Fruit fly (Drosophila melanogaster) whole organism, adult: ENCODE data around the gene CG15336.
A peak's percentile ranks its signal among the peaks of the same experiment; 100 is the strongest.

Source experiments
- CG11617 ChIP-seq: fragments of 200-800 bp; sonication (Bioruptor generic); optimal IDR thresholded peaks from 2 replicates; lab custom pipeline; 2017; ENCODE audit warnings: mild to moderate bottlenecking, missing biosample characterization, missing genetic modification reagents, missing genetic modification characterization
- CG12768 ChIP-seq: fragments of 200-800 bp; sonication (Bioruptor generic); optimal IDR thresholded peaks from 2 replicates; lab custom pipeline; 2017; ENCODE audit warnings: missing biosample characterization, missing genetic modification characterization, mild to moderate bottlenecking, moderate library complexity, missing genetic modification reagents
- CG14711 ChIP-seq: fragments of 200-800 bp; sonication (Bioruptor generic); optimal IDR thresholded peaks from 2 replicates; lab custom pipeline; 2018; ENCODE audit warnings: missing biosample characterization, mild to moderate bottlenecking, missing genetic modification characterization, moderate library complexity
- CG1620 ChIP-seq: fragments of 200-800 bp; sonication (Bioruptor generic); optimal IDR thresholded peaks from 2 replicates; lab custom pipeline; 2016; ENCODE audit warnings: missing biosample characterization, missing genetic modification characterization
- CG33017 ChIP-seq: fragments of 200-800 bp; sonication (Bioruptor generic); optimal IDR thresholded peaks from 2 replicates; lab custom pipeline; 2018; ENCODE audit warnings: missing biosample characterization, mild to moderate bottlenecking, missing genetic modification characterization, moderate library complexity
- CG5204 ChIP-seq: fragments of 200-800 bp; sonication (Bioruptor generic); optimal IDR thresholded peaks from 2 replicates; lab custom pipeline; 2016; ENCODE audit warnings: missing biosample characterization, missing genetic modification characterization
- CG7045 ChIP-seq: fragments of 200-800 bp; sonication (Bioruptor generic); optimal IDR thresholded peaks from 2 replicates; lab custom pipeline; 2017; ENCODE audit warnings: missing biosample characterization, mild to moderate bottlenecking, missing genetic modification characterization
- CG7101 ChIP-seq: fragments of 200-800 bp; sonication (Bioruptor generic); optimal IDR thresholded peaks from 2 replicates; lab custom pipeline; 2018; ENCODE audit warnings: missing biosample characterization, mild to moderate bottlenecking, missing genetic modification characterization, moderate library complexity
- Clk ChIP-seq: fragments of 200-800 bp; sonication (Bioruptor generic); optimal IDR thresholded peaks from 2 replicates; lab custom pipeline; 2017; ENCODE audit warnings: missing biosample characterization, missing genetic modification characterization
- Crg-1 ChIP-seq: fragments of 200-800 bp; sonication (Bioruptor generic); optimal IDR thresholded peaks from 2 replicates; lab custom pipeline; 2016; ENCODE audit warnings: missing biosample characterization, missing genetic modification characterization
- Hr96 ChIP-seq: fragments of 200-800 bp; sonication (Bioruptor generic); optimal IDR thresholded peaks from 2 replicates; lab custom pipeline; 2016; ENCODE audit warnings: missing biosample characterization, missing genetic modification characterization
- Mnt ChIP-seq: fragments of 200-800 bp; sonication (Bioruptor generic); optimal IDR thresholded peaks from 2 replicates; lab custom pipeline; 2016; ENCODE audit warnings: missing biosample characterization, mild to moderate bottlenecking, missing genetic modification characterization
- bab1 ChIP-seq: fragments of 200-800 bp; sonication (Bioruptor generic); optimal IDR thresholded peaks from 3 replicates; lab custom pipeline; 2019; ENCODE audit warnings: missing biosample characterization, mild to moderate bottlenecking, missing genetic modification characterization, moderate library complexity
- cic ChIP-seq: fragments of 200-800 bp; sonication (Bioruptor generic); optimal IDR thresholded peaks from 2 replicates; lab custom pipeline; 2017; ENCODE audit warnings: missing biosample characterization, mild to moderate bottlenecking, missing genetic modification characterization, moderate library complexity
- cnc ChIP-seq, 2 experiments: fragments of >200 bp; optimal IDR thresholded peaks; 2 replicates each; lab custom pipeline; 2017
- kay ChIP-seq: fragments of 200-800 bp; sonication (Bioruptor generic); peaks from one replicate; lab custom pipeline; 2016; ENCODE audit warnings: missing biosample characterization, missing genetic modification characterization, borderline replicate concordance
- ovo ChIP-seq: fragments of 200-800 bp; sonication (Bioruptor generic); optimal IDR thresholded peaks from 2 replicates; lab custom pipeline; 2016; ENCODE audit warnings: missing biosample characterization, missing genetic modification characterization
- pad ChIP-seq: fragments of 200-800 bp; sonication (Bioruptor generic); optimal IDR thresholded peaks from 3 replicates; lab custom pipeline; 2017; ENCODE audit warnings: missing biosample characterization, missing genetic modification characterization, mild to moderate bottlenecking, moderate library complexity, missing genetic modification reagents
- tj ChIP-seq: fragments of 200-800 bp; sonication (Bioruptor generic); optimal IDR thresholded peaks from 3 replicates; lab custom pipeline; 2017; ENCODE audit warnings: missing biosample characterization, mild to moderate bottlenecking, missing genetic modification characterization, moderate library complexity
- toe ChIP-seq: fragments of 200-800 bp; sonication (Bioruptor generic); optimal IDR thresholded peaks from 2 replicates; lab custom pipeline; 2016; ENCODE audit warnings: missing biosample characterization, missing genetic modification characterization

Gene CG15336

dm6 chrX:8107936-8108335 is 39.8 kb upstream of the CG15336 start:
- TF ChIP-seq CG11617 (GFP tag; lab: Kevin White, UChicago) (no peak), tj (GFP tag; lab: Kevin White, UChicago) (no peak), CG7101 (tag; lab: Kevin White, UChicago) (no peak), CG12768 (GFP tag; lab: Kevin White, UChicago) (no peak), CG1620 (GFP tag; lab: Kevin White, UChicago) (no peak), CG33017 (no peak), toe (GFP tag; lab: Kevin White, UChicago) (no peak), cnc (optimal IDR thresholded peaks at IDR 0.05; lab: Kevin White, UChicago) (no peak), CG14711 (tag; lab: Kevin White, UChicago) (no peak), Crg-1 (GFP tag; lab: Kevin White, UChicago) (no peak), ovo (GFP tag; lab: Kevin White, UChicago) (no peak), Hr96 (GFP tag; lab: Kevin White, UChicago) (no peak), cic (GFP tag; lab: Kevin White, UChicago) (no peak), bab1 (GFP tag; lab: Kevin White, UChicago) (no peak), CG5204 (GFP tag; lab: Kevin White, UChicago) (no peak), kay (GFP tag; lab: Kevin White, UChicago) (no peak), CG7045 (GFP tag; lab: Kevin White, UChicago) (no peak), Clk (GFP tag; lab: Kevin White, UChicago) (no peak)

- TF ChIP-seq cnc (optimal IDR thresholded peaks at IDR 0.05; lab: Kevin White, UChicago) (no peak), pad (GFP tag; lab: Kevin White, UChicago) (no peak), tj (GFP tag; lab: Kevin White, UChicago) (peak; percentile 68), ovo (GFP tag; lab: Kevin White, UChicago) (peak; percentile 10)
These were observed 36.8 kb upstream of the CG15336 start for dm6 chrX:8110984-8111383.

dm6 chrX:8112715-8113114 is 35.0 kb upstream of the CG15336 start:
- TF ChIP-seq Crg-1 (GFP tag; lab: Kevin White, UChicago) (no peak), Hr96 (GFP tag; lab: Kevin White, UChicago) (no peak), CG7101 (tag; lab: Kevin White, UChicago) (peak; percentile 45), CG11617 (GFP tag; lab: Kevin White, UChicago) (peak; percentile 64), CG7045 (GFP tag; lab: Kevin White, UChicago) (peak; percentile 15), tj (GFP tag; lab: Kevin White, UChicago) (peak; percentile 53), kay (GFP tag; lab: Kevin White, UChicago) (no peak), toe (GFP tag; lab: Kevin White, UChicago) (no peak), CG5204 (GFP tag; lab: Kevin White, UChicago) (peak; percentile 34), pad (GFP tag; lab: Kevin White, UChicago) (no peak), cnc (optimal IDR thresholded peaks at IDR 0.05; lab: Kevin White, UChicago) (no peak), Mnt (GFP tag; lab: Kevin White, UChicago) (peak; percentile 16), CG1620 (GFP tag; lab: Kevin White, UChicago) (no peak)

dm6 chrX:8113386-8114279 is 34.1 kb upstream of the CG15336 start:
- TF ChIP-seq CG1620 (GFP tag; lab: Kevin White, UChicago) (peak; percentile 11), Crg-1 (GFP tag; lab: Kevin White, UChicago) (peak; percentile 27), bab1 (GFP tag; lab: Kevin White, UChicago) (peak; percentile 51), tj (GFP tag; lab: Kevin White, UChicago) (no peak), Clk (GFP tag; lab: Kevin White, UChicago) (peak; percentile 15), kay (GFP tag; lab: Kevin White, UChicago) (peak; percentile 92), CG12768 (GFP tag; lab: Kevin White, UChicago) (peak; percentile 33), cnc (optimal IDR thresholded peaks at IDR 0.05; lab: Kevin White, UChicago) (peak; percentile 93 to 96), CG14711 (tag; lab: Kevin White, UChicago) (peak; percentile 67), Hr96 (GFP tag; lab: Kevin White, UChicago) (peak; percentile 59), CG7045 (GFP tag; lab: Kevin White, UChicago) (peak; percentile 63), CG7101 (tag; lab: Kevin White, UChicago) (peak; percentile 88), cic (GFP tag; lab: Kevin White, UChicago) (no peak), ovo (GFP tag; lab: Kevin White, UChicago) (no peak), pad (GFP tag; lab: Kevin White, UChicago) (no peak), CG5204 (GFP tag; lab: Kevin White, UChicago) (peak; percentile 68), CG33017 (peak; percentile 78), CG11617 (GFP tag; lab: Kevin White, UChicago) (no peak), toe (GFP tag; lab: Kevin White, UChicago) (peak; percentile 28), Mnt (GFP tag; lab: Kevin White, UChicago) (peak; percentile 23)
